Worm (Caenorhabditis elegans) whole organism, L4/young adult: Measurements from ENCODE around the gene srr-1.

Source experiments
- dao-5 ChIP-seq: sonication (generic microtip); optimal IDR thresholded peaks from 2 replicates; lab custom pipeline; 2016; ENCODE audit warnings: missing genotype, missing genetic modification characterization, moderate library complexity, missing compliant biosample characterization
- him-1 ChIP-seq: sonication (generic microtip); optimal IDR thresholded peaks from 2 replicates; lab custom pipeline; 2016; ENCODE audit warnings: missing genotype, missing genetic modification reagents, missing genetic modification characterization, missing compliant biosample characterization

DNA sequence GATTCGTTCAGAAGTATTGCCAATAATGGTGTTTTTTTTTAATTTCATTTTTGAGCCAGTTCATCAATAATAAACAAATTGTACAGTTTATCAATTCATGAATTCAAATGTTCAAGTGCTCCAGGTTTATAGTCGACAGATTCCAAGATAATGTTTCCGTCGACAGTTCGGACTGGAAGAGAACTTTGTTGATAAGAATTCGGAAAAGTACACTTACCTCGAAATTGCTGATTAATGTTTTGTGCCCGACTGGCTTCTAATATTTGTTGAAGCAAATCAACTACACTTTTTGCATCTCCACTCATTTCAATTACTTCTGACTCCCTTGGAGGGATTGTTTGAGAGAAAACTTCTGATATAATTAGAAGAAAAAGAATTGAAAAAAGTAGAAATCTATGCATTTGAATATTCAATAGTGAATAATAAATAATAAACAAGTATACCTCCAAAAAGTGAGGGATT lies 4.4 kb downstream of the srr-1 start, which contains the start of gene W07G4.8:
- no peak for TF ChIP-seq him-1
- TF ChIP-seq dao-5 (tag; lab: Kevin White, UChicago), result no peak
